Fruit fly (Drosophila melanogaster): ENCODE measurements around the gene Hsc20.
A peak's percentile ranks its signal among the peaks of the same experiment; 100 is the strongest.

Gene Hsc20

dm6 chr3L:16193851-16194709 lies 38.8 kb upstream of the Hsc20 start (continued):
- TF ChIP-seq CG4707 (GFP tag; optimal IDR thresholded peaks at IDR 0.05) = peak; percentile 48
- no peak for TF ChIP-seq CG13123 (GFP tag; optimal IDR thresholded peaks at IDR 0.05)
- TF ChIP-seq lbe (GFP tag; optimal IDR thresholded peaks at IDR 0.05) = peak; percentile 52
- TF ChIP-seq CG2712 (tag; optimal IDR thresholded peaks at IDR 0.05) = peak; percentile 23
- TF ChIP-seq CG8290 (GFP tag; optimal IDR thresholded peaks at IDR 0.05) = no peak
- peak in 1 of 2 experiments; percentile 69 for TF ChIP-seq CG8290 (tag; optimal IDR thresholded peaks at IDR 0.05)
- no peak for TF ChIP-seq Optix (GFP tag; IDR thresholded peaks at IDR 0.05)
- no peak for TF ChIP-seq CG14441 (GFP tag; IDR thresholded peaks at IDR 0.05)
- peak; percentile 56 for TF ChIP-seq nau (GFP tag; optimal IDR thresholded peaks at IDR 0.05)
- no peak for TF ChIP-seq jumu (GFP tag; optimal IDR thresholded peaks at IDR 0.05)
- peak; percentile 38 for TF ChIP-seq unpg (GFP tag; optimal IDR thresholded peaks at IDR 0.05)
- no peak for TF ChIP-seq phol (tag; optimal IDR thresholded peaks at IDR 0.05)
- no peak for TF ChIP-seq ab (GFP tag; optimal IDR thresholded peaks at IDR 0.05)
- TF ChIP-seq Spps (tag; optimal IDR thresholded peaks at IDR 0.05) = peak; percentile 52
- peak; percentile 62 for TF ChIP-seq dmrt11E (tag; optimal IDR thresholded peaks at IDR 0.05)
- TF ChIP-seq sc (optimal IDR thresholded peaks at IDR 0.05) = no peak
- TF ChIP-seq sc (GFP tag; optimal IDR thresholded peaks at IDR 0.05) = peak; percentile 65
- TF ChIP-seq Myb (GFP tag; optimal IDR thresholded peaks at IDR 0.05) = no peak
- TF ChIP-seq org-1 (GFP tag; optimal IDR thresholded peaks at IDR 0.05) = peak; percentile 7
- peak; percentile 12 for TF ChIP-seq Mes4 (GFP tag; optimal IDR thresholded peaks at IDR 0.05)
- peak; percentile 10 for TF ChIP-seq run (tag; optimal IDR thresholded peaks at IDR 0.05)
- TF ChIP-seq ara (GFP tag; IDR thresholded peaks at IDR 0.05) = peak; percentile 24; the same call in 1 of the 2 replicates
- no peak for TF ChIP-seq nmo (GFP tag; optimal IDR thresholded peaks at IDR 0.05)
- peak; percentile 61 for TF ChIP-seq Blimp-1 (GFP tag; optimal IDR thresholded peaks at IDR 0.05)
- TF ChIP-seq Nf-YC (tag; optimal IDR thresholded peaks at IDR 0.05) = no peak
- TF ChIP-seq CG17568 (GFP tag; optimal IDR thresholded peaks at IDR 0.05) = peak; percentile 41
- no peak for TF ChIP-seq CG11696 (GFP tag; IDR thresholded peaks at IDR 0.05)
- TF ChIP-seq bab2 (GFP tag; optimal IDR thresholded peaks at IDR 0.05) = peak; percentile 13
- no peak for TF ChIP-seq dm (GFP tag; optimal IDR thresholded peaks at IDR 0.05)
- TF ChIP-seq CG18599 (GFP tag; optimal IDR thresholded peaks at IDR 0.05) = no peak
- no peak for TF ChIP-seq CG16813 (GFP tag; IDR thresholded peaks at IDR 0.05; ENCODE audit: partially characterized antibody)
- TF ChIP-seq CG31365 (tag; optimal IDR thresholded peaks at IDR 0.05) = peak; percentile 11
- peak; percentile 78 for TF ChIP-seq fd64A (GFP tag; optimal IDR thresholded peaks at IDR 0.05)
- TF ChIP-seq luna (GFP tag; optimal IDR thresholded peaks at IDR 0.05) = no peak
- TF ChIP-seq odd (GFP tag; optimal IDR thresholded peaks at IDR 0.05) = peak; percentile 41
- no peak for TF ChIP-seq CG32772 (GFP tag; IDR thresholded peaks at IDR 0.05)
- no peak for TF ChIP-seq Hsf (GFP tag; optimal IDR thresholded peaks at IDR 0.05)
- peak; percentile 48 for TF ChIP-seq Asciz (GFP tag; optimal IDR thresholded peaks at IDR 0.05)
- TF ChIP-seq CG34422 (GFP tag; IDR thresholded peaks at IDR 0.05) = no peak
- TF ChIP-seq D (optimal IDR thresholded peaks at IDR 0.05) = no peak
- peak; percentile 46 for TF ChIP-seq D (GFP tag; optimal IDR thresholded peaks at IDR 0.05)
- peak; percentile 59 for TF ChIP-seq MTF-1 (GFP tag; optimal IDR thresholded peaks at IDR 0.05; ENCODE audit: borderline replicate concordance)
- TF ChIP-seq CG6654 (GFP tag; optimal IDR thresholded peaks at IDR 0.05) = peak; percentile 13
- no peak for TF ChIP-seq CG11085 (GFP tag; IDR thresholded peaks at IDR 0.05)
- no peak for TF ChIP-seq CG10543 (GFP tag; optimal IDR thresholded peaks at IDR 0.05)
- TF ChIP-seq CG12219 (GFP tag; optimal IDR thresholded peaks at IDR 0.05) = no peak
- peak in 1 of 2 experiments; percentile 16 for TF ChIP-seq chif (GFP tag; optimal IDR thresholded peaks at IDR 0.05)
- TF ChIP-seq CG17328 (GFP tag; IDR thresholded peaks at IDR 0.05) = 0 out of 2 replicates have a peak, but pooled peaks have one; percentile 10
- no peak for TF ChIP-seq mam (GFP tag; optimal IDR thresholded peaks at IDR 0.05)
- no peak for TF ChIP-seq sqz (GFP tag; optimal IDR thresholded peaks at IDR 0.05)

All from whole organism, embryonic.